Fruit fly (Drosophila melanogaster) whole organism, embryonic: ENCODE results near the gene CG32700.

Experiments used
- ATbp ChIP-seq: fragments of 200-800 bp; sonication (Bioruptor generic); optimal IDR thresholded peaks from 2 replicates; lab custom pipeline; 2017; ENCODE audit warnings: missing biosample characterization, mild to moderate bottlenecking, missing genetic modification characterization, missing genetic modification reagents
- C15 ChIP-seq: fragments of 200-800 bp; sonication (Bioruptor generic); IDR thresholded peaks from 3 replicates; pipeline ENCODE4 v1.3.6; 2022; ENCODE audit warnings: missing biosample characterization, missing genetic modification characterization
- CG10267 ChIP-seq: fragments of 200-800 bp; sonication (Bioruptor generic); optimal IDR thresholded peaks from 2 replicates; lab custom pipeline; 2018; ENCODE audit warnings: missing biosample characterization, mild to moderate bottlenecking, missing genetic modification characterization, moderate library complexity
- CG12219 ChIP-seq: fragments of 200-800 bp; sonication (Bioruptor generic); optimal IDR thresholded peaks from 3 replicates; lab custom pipeline; 2018; ENCODE audit warnings: missing biosample characterization, mild to moderate bottlenecking, missing genetic modification characterization
- CG1233 ChIP-seq: fragments of 200-800 bp; sonication (Bioruptor generic); optimal IDR thresholded peaks from 4 replicates; lab custom pipeline; 2018; ENCODE audit warnings: missing biosample characterization, mild to moderate bottlenecking, missing genetic modification characterization
- CG12744 ChIP-seq: fragments of 200-800 bp; sonication (Bioruptor generic); optimal IDR thresholded peaks from 2 replicates; lab custom pipeline; 2016; ENCODE audit warnings: missing biosample characterization, missing genetic modification characterization
- CG13296 ChIP-seq: fragments of 200-800 bp; sonication (Bioruptor generic); optimal IDR thresholded peaks from 3 replicates; lab custom pipeline; 2018; ENCODE audit warnings: missing biosample characterization, mild to moderate bottlenecking, missing genetic modification characterization
- CG13775 ChIP-seq: fragments of 200-800 bp; sonication (Bioruptor generic); optimal IDR thresholded peaks from 3 replicates; lab custom pipeline; 2017; ENCODE audit warnings: missing biosample characterization, mild to moderate bottlenecking, missing genetic modification characterization
- CG17359 ChIP-seq: fragments of 200-800 bp; sonication (Bioruptor generic); optimal IDR thresholded peaks from 3 replicates; lab custom pipeline; 2018; ENCODE audit warnings: missing biosample characterization, mild to moderate bottlenecking, missing genetic modification characterization, moderate library complexity
- CG1792 ChIP-seq: fragments of 200-800 bp; sonication (Bioruptor generic); optimal IDR thresholded peaks from 2 replicates; lab custom pipeline; 2016; ENCODE audit warnings: missing biosample characterization, missing genetic modification characterization
- CG18599 ChIP-seq: fragments of 200-800 bp; sonication (Bioruptor generic); optimal IDR thresholded peaks from 3 replicates; lab custom pipeline; 2017; ENCODE audit warnings: missing biosample characterization, missing genetic modification characterization, mild to moderate bottlenecking, moderate library complexity, missing genetic modification reagents
- CG2889 ChIP-seq: fragments of 200-800 bp; sonication (Bioruptor generic); IDR thresholded peaks from 3 replicates; pipeline ENCODE4 v1.3.6; 2022; ENCODE audit warnings: missing biosample characterization, missing genetic modification characterization
- CG31441 ChIP-seq: fragments of 200-800 bp; sonication (Bioruptor generic); IDR thresholded peaks from 2 replicates; pipeline ENCODE4 v1.3.6; 2022; ENCODE audit warnings: missing biosample characterization, missing genetic modification characterization
- CG33213 ChIP-seq: fragments of 200-800 bp; sonication (Bioruptor generic); optimal IDR thresholded peaks from 3 replicates; lab custom pipeline; 2016; ENCODE audit warnings: missing biosample characterization, missing genetic modification characterization
- CG3407 ChIP-seq: fragments of 200-800 bp; sonication (Bioruptor generic); optimal IDR thresholded peaks from 2 replicates; lab custom pipeline; 2018; ENCODE audit warnings: missing biosample characterization, mild to moderate bottlenecking, missing genetic modification characterization
- CG4424 ChIP-seq: fragments of 200-800 bp; sonication (Bioruptor generic); optimal IDR thresholded peaks from 3 replicates; lab custom pipeline; 2016; ENCODE audit warnings: missing biosample characterization, missing genetic modification characterization
- CG4707 ChIP-seq: fragments of 200-800 bp; sonication (Bioruptor generic); optimal IDR thresholded peaks from 2 replicates; lab custom pipeline; 2018; ENCODE audit warnings: missing biosample characterization, mild to moderate bottlenecking, missing genetic modification characterization, moderate library complexity
- CG6791 ChIP-seq: fragments of 200-800 bp; sonication (Bioruptor generic); IDR thresholded peaks from 3 replicates; pipeline ENCODE4 v1.3.6; 2022; ENCODE audit warnings: missing biosample characterization, missing genetic modification characterization; ENCODE audit not compliant: partially characterized antibody
- CG9727 ChIP-seq: fragments of 200-800 bp; sonication (Bioruptor generic); optimal IDR thresholded peaks from 3 replicates; lab custom pipeline; 2017; ENCODE audit warnings: missing biosample characterization, mild to moderate bottlenecking, missing genetic modification characterization
- CTCF ChIP-seq: fragments of 200-800 bp; sonication (Bioruptor generic); optimal IDR thresholded peaks from 2 replicates; lab custom pipeline; 2017; ENCODE audit warnings: missing biosample characterization, mild to moderate bottlenecking, missing genetic modification characterization, moderate library complexity
- D19B ChIP-seq: fragments of 200-800 bp; sonication (Bioruptor generic); optimal IDR thresholded peaks from 2 replicates; lab custom pipeline; 2017; ENCODE audit warnings: missing biosample characterization, mild to moderate bottlenecking, missing genetic modification characterization
- Dad ChIP-seq: fragments of 200-800 bp; sonication (Bioruptor generic); optimal IDR thresholded peaks from 3 replicates; lab custom pipeline; 2016; ENCODE audit warnings: missing biosample characterization, missing genetic modification characterization
- Dref ChIP-seq: fragments of 200-800 bp; sonication (Bioruptor generic); IDR thresholded peaks from 2 replicates; pipeline ENCODE4 v1.3.6; 2022; ENCODE audit warnings: missing biosample characterization, missing genetic modification characterization
- Drgx ChIP-seq: fragments of 200-800 bp; sonication (Bioruptor generic); IDR thresholded peaks from 2 replicates; pipeline ENCODE4 v1.3.6; 2022; ENCODE audit warnings: missing biosample characterization, missing genetic modification characterization
- Ets65A ChIP-seq: fragments of 200-800 bp; sonication (Bioruptor generic); peaks from one replicate; lab custom pipeline; 2016; ENCODE audit warnings: missing biosample characterization, missing genetic modification characterization
- Gsc ChIP-seq: fragments of 200-800 bp; sonication (Bioruptor generic); IDR thresholded peaks from 2 replicates; pipeline ENCODE4 v1.3.6; 2022; ENCODE audit warnings: missing biosample characterization, missing genetic modification characterization
- HmgD ChIP-seq: fragments of 200-800 bp; sonication (Bioruptor generic); optimal IDR thresholded peaks from 3 replicates; lab custom pipeline; 2016; ENCODE audit warnings: missing biosample characterization, missing genetic modification characterization
- Hr3 ChIP-seq: fragments of 200-800 bp; sonication (Bioruptor generic); optimal IDR thresholded peaks from 3 replicates; lab custom pipeline; 2016; ENCODE audit warnings: missing biosample characterization, missing genetic modification characterization
- Hsf ChIP-seq: fragments of 200-800 bp; sonication (Bioruptor generic); optimal IDR thresholded peaks from 3 replicates; lab custom pipeline; 2016; ENCODE audit warnings: missing biosample characterization, missing genetic modification characterization
- MTF-1 ChIP-seq: fragments of 200-800 bp; sonication (Bioruptor generic); optimal IDR thresholded peaks from 2 replicates; lab custom pipeline; 2018; ENCODE audit warnings: missing biosample characterization, mild to moderate bottlenecking, missing genetic modification characterization, borderline replicate concordance
- NC2α ChIP-seq: fragments of 200-800 bp; sonication (Bioruptor generic); optimal IDR thresholded peaks from 2 replicates; lab custom pipeline; 2016; ENCODE audit warnings: missing biosample characterization, missing genetic modification characterization
- Oli ChIP-seq: fragments of 200-800 bp; sonication (Bioruptor generic); optimal IDR thresholded peaks from 2 replicates; lab custom pipeline; 2018; ENCODE audit warnings: missing biosample characterization, mild to moderate bottlenecking, missing genetic modification characterization, moderate library complexity
- Sry-β ChIP-seq: fragments of 200-800 bp; sonication (Bioruptor generic); optimal IDR thresholded peaks from 2 replicates; lab custom pipeline; 2018; ENCODE audit warnings: missing biosample characterization, mild to moderate bottlenecking, missing genetic modification characterization, moderate library complexity
- ara ChIP-seq: fragments of 200-800 bp; sonication (Bioruptor generic); IDR thresholded peaks from 2 replicates; pipeline ENCODE4 v1.3.6; 2022; ENCODE audit warnings: missing biosample characterization, missing genetic modification characterization
- bsh ChIP-seq, 2 experiments: fragments of 200-800 bp; sonication (Bioruptor generic); optimal IDR thresholded peaks; 2 replicates each; lab custom pipeline; 2017 to 2018; ENCODE audit warnings: mild to moderate bottlenecking in 2 of 2, missing biosample characterization in 2 of 2, missing genetic modification characterization in 2 of 2, moderate library complexity in 1 of 2
- cad ChIP-seq: fragments of >200 bp; optimal IDR thresholded peaks from 2 replicates; lab custom pipeline; 2017; ENCODE audit warnings: missing biosample characterization, missing genetic modification characterization
- chm ChIP-seq: fragments of 200-800 bp; sonication (Bioruptor generic); IDR thresholded peaks from 2 replicates; pipeline ENCODE4 v1.3.6; 2022; ENCODE audit warnings: missing biosample characterization, missing genetic modification characterization
- ci ChIP-seq: fragments of 200-800 bp; sonication (Bioruptor generic); IDR thresholded peaks from 3 replicates; pipeline ENCODE4 v1.3.6; 2022; ENCODE audit warnings: missing biosample characterization, missing genetic modification characterization
- dm ChIP-seq: fragments of 200-800 bp; sonication (Bioruptor generic); optimal IDR thresholded peaks from 3 replicates; lab custom pipeline; 2016; ENCODE audit warnings: missing biosample characterization, missing genetic modification characterization
- dpn ChIP-seq, 2 experiments: fragments of 200-800 bp; sonication (Bioruptor generic); optimal IDR thresholded peaks; 3 replicates each; lab custom pipeline; 2016; ENCODE audit warnings: missing biosample characterization in 2 of 2, missing genetic modification characterization in 2 of 2
- fd64A ChIP-seq: fragments of 200-800 bp; sonication (Bioruptor generic); optimal IDR thresholded peaks from 3 replicates; lab custom pipeline; 2018; ENCODE audit warnings: missing biosample characterization, mild to moderate bottlenecking, missing genetic modification characterization
- gem ChIP-seq: fragments of 200-800 bp; sonication (Bioruptor generic); optimal IDR thresholded peaks from 2 replicates; lab custom pipeline; 2019; ENCODE audit warnings: missing biosample characterization, mild to moderate bottlenecking, missing genetic modification characterization, moderate library complexity
- hb ChIP-seq: fragments of 200-800 bp; sonication (Bioruptor generic); IDR thresholded peaks from 3 replicates; pipeline ENCODE4 v1.3.6; 2022; ENCODE audit warnings: missing biosample characterization, missing genetic modification characterization; ENCODE audit not compliant: partially characterized antibody
- klu ChIP-seq: fragments of 200-800 bp; sonication (Bioruptor generic); IDR thresholded peaks from 2 replicates; pipeline ENCODE4 v1.3.6; 2022; ENCODE audit warnings: missing biosample characterization, missing genetic modification characterization
- nerfin-2 ChIP-seq: fragments of 200-800 bp; sonication (Bioruptor generic); IDR thresholded peaks from 2 replicates; pipeline ENCODE4 v1.3.6; 2022; ENCODE audit warnings: missing biosample characterization, missing genetic modification characterization; ENCODE audit not compliant: partially characterized antibody
- nmo ChIP-seq: fragments of 200-800 bp; sonication (Bioruptor generic); optimal IDR thresholded peaks from 2 replicates; lab custom pipeline; 2018; ENCODE audit warnings: missing biosample characterization, mild to moderate bottlenecking, missing genetic modification characterization, moderate library complexity
- sisA ChIP-seq: fragments of 200-800 bp; sonication (Bioruptor generic); IDR thresholded peaks from 2 replicates; pipeline ENCODE4 v1.3.6; 2022; ENCODE audit warnings: missing biosample characterization, missing genetic modification characterization
- stc ChIP-seq: fragments of 200-800 bp; sonication (Bioruptor generic); IDR thresholded peaks from 2 replicates; pipeline ENCODE4 v1.3.6; 2022; ENCODE audit warnings: missing biosample characterization, missing genetic modification characterization
- ttk ChIP-seq: fragments of 200-800 bp; sonication (Bioruptor generic); IDR thresholded peaks from 2 replicates; pipeline ENCODE4 v2.1.2; 2022; ENCODE audit warnings: missing biosample characterization, missing genetic modification characterization
- wor ChIP-seq: fragments of 200-800 bp; sonication (Bioruptor generic); IDR thresholded peaks from 2 replicates; pipeline ENCODE4 v1.3.6; 2022; ENCODE audit warnings: missing biosample characterization, missing genetic modification characterization
- zf30C ChIP-seq: fragments of 200-800 bp; sonication (Bioruptor generic); optimal IDR thresholded peaks from 3 replicates; lab custom pipeline; 2018; ENCODE audit warnings: missing biosample characterization, mild to moderate bottlenecking, missing genetic modification characterization

CG32700 gene

dm6 chrX:9460618-9461245 lies 89.9 kb downstream of the CG32700 start (continued):
- TF ChIP-seq CG4424 (GFP tag; lab: Kevin White, UChicago) (peak; percentile 19), hb (no peak), Drgx (peak; percentile 77), ci (0 out of 3 replicates have a peak, but pooled peaks have one; percentile 29), ara (GFP tag; lab: Robert Waterston, UW) (peak; percentile 40; the same call in 1 of the 2 replicates), Dad (GFP tag; lab: Kevin White, UChicago) (no peak), Hsf (GFP tag; lab: Kevin White, UChicago) (no peak), CG12219 (no peak), CG12744 (GFP tag; lab: Kevin White, UChicago) (no peak), CG33213 (GFP tag; lab: Kevin White, UChicago) (no peak), nmo (GFP tag; lab: Kevin White, UChicago) (peak; percentile 20), nerfin-2 (no peak), CG1792 (GFP tag; lab: Kevin White, UChicago) (no peak), CTCF (peak; percentile 85), Ets65A (GFP tag; lab: Kevin White, UChicago) (peak; percentile 65), cad (GFP tag; lab: Kevin White, UChicago) (no peak), CG6791 (GFP tag; lab: Robert Waterston, UW) (no peak), gem (tag; lab: Kevin White, UChicago) (peak; percentile 44), MTF-1 (no peak), C15 (GFP tag; lab: Robert Waterston, UW) (no peak), Dref (GFP tag; lab: Robert Waterston, UW) (no peak), CG13296 (GFP tag; lab: Kevin White, UChicago) (no peak), Gsc (GFP tag; lab: Robert Waterston, UW) (no peak), Sry-β (GFP tag; lab: Kevin White, UChicago) (no peak), chm (GFP tag; lab: Robert Waterston, UW) (no peak), bsh (GFP tag; optimal IDR thresholded peaks at IDR 0.05; lab: Kevin White, UChicago) (peak; percentile 22 to 77), Oli (no peak), klu (GFP tag; lab: Robert Waterston, UW) (no peak), CG9727 (GFP tag; lab: Kevin White, UChicago) (peak; percentile 19), D19B (GFP tag; lab: Kevin White, UChicago) (no peak), zf30C (GFP tag; lab: Kevin White, UChicago) (no peak), CG3407 (GFP tag; lab: Kevin White, UChicago) (no peak), CG10267 (tag; lab: Kevin White, UChicago) (no peak), CG2889 (no peak), ttk (GFP tag; lab: Robert Waterston, UW) (no peak), wor (no peak), fd64A (GFP tag; lab: Kevin White, UChicago) (no peak), CG18599 (no peak), Hr3 (GFP tag; lab: Kevin White, UChicago) (no peak), CG31441 (GFP tag; lab: Robert Waterston, UW) (0 out of 2 replicates have a peak, but pooled peaks have one; percentile 21), CG17359 (tag; lab: Kevin White, UChicago) (no peak), dm (no peak), sisA (0 out of 2 replicates have a peak, but pooled peaks have one; percentile 16), CG4707 (GFP tag; lab: Kevin White, UChicago) (no peak), NC2α (GFP tag; lab: Kevin White, UChicago) (no peak), stc (GFP tag; lab: Robert Waterston, UW) (no peak), dpn (GFP tag; optimal IDR thresholded peaks at IDR 0.05; lab: Kevin White, UChicago) (no peak), CG1233 (GFP tag; lab: Kevin White, UChicago) (no peak), CG13775 (GFP tag; lab: Kevin White, UChicago) (peak; percentile 5), ATbp (GFP tag; lab: Kevin White, UChicago) (no peak), HmgD (GFP tag; lab: Kevin White, UChicago) (no peak)
